Worm (Caenorhabditis elegans): ENCODE data around the gene F11D5.1.

DNA sequence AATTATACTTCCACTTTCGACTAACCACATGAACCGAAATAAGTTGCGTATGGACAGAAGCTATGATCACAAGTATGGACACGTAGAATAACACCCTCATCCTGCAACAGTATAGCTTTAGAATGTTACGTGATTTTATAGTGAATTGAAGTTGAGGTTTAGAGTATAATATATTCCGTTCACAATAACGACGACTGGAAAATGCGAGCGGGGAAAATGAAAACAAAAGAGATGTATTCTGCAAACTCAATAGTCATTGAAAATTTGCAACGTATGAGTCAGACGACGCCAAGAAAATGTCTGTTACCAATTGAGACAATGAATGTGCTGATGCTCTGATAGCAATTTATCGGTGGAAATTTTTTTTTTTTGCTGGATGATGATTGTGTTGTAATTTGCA, 52.4 kb downstream of the F11D5.1 start, which contains the start of gene acp-1:
- TF ChIP-seq mml-1 (tag; optimal IDR thresholded peaks at IDR 0.05) (no peak), pha-4 (tag; optimal IDR thresholded peaks at IDR 0.05) (no peak), nhr-28 (tag; optimal IDR thresholded peaks at IDR 0.05) (no peak), snpc-4 (tag; optimal IDR thresholded peaks at IDR 0.05) (no peak), nhr-25 (tag; optimal IDR thresholded peaks at IDR 0.05) (no peak), lin-39 (tag; optimal IDR thresholded peaks at IDR 0.05) (no peak), lin-15B (tag; optimal IDR thresholded peaks at IDR 0.05) (no peak), skn-1 (tag; optimal IDR thresholded peaks at IDR 0.05) (no peak), egl-27 (tag; optimal IDR thresholded peaks at IDR 0.05) (no peak), mdl-1 (tag; optimal IDR thresholded peaks at IDR 0.05) (no peak), nhr-12 (tag; optimal IDR thresholded peaks at IDR 0.05) (no peak), fkh-10 (GFP tag; optimal IDR thresholded peaks at IDR 0.05) (no peak)

All from whole organism, L3 larva.